Worm (Caenorhabditis elegans) whole organism, midembryonic: ENCODE measurements around the gene spc-2.

Experiments
- T22C8.4 ChIP-seq: fragments of 200-800 bp; sonication (Bioruptor generic); IDR thresholded peaks from 2 replicates; pipeline ENCODE4 v1.3.6; 2022; ENCODE audit warnings: missing genetic modification characterization, missing compliant biosample characterization
- cog-1 ChIP-seq: sonication (generic microtip); optimal IDR thresholded peaks from 2 replicates; lab custom pipeline; 2016; ENCODE audit warnings: missing genetic modification characterization, missing compliant biosample characterization
- flt-1 ChIP-seq: fragments of 200-800 bp; sonication (Bioruptor generic); IDR thresholded peaks from 2 replicates; pipeline ENCODE4 v1.3.6; 2022; ENCODE audit warnings: missing genetic modification characterization, missing compliant biosample characterization
- klf-2 ChIP-seq: fragments of 200-800 bp; sonication (Bioruptor generic); conservative IDR thresholded peaks from 2 replicates; pipeline ENCODE4 v1.3.6; 2022; ENCODE audit warnings: missing genetic modification reagents, missing genetic modification characterization, missing compliant biosample characterization
- med-1 ChIP-seq: sonication (generic microtip); optimal IDR thresholded peaks from 2 replicates; lab custom pipeline; 2017; ENCODE audit warnings: missing genetic modification characterization, mild to moderate bottlenecking, missing compliant biosample characterization, antibody characterized with exemption, missing genetic modification reagents; ENCODE audit not compliant: insufficient read depth
- ref-1 ChIP-seq: fragments of 200-800 bp; sonication (Bioruptor generic); conservative IDR thresholded peaks from 2 replicates; pipeline ENCODE4 v1.3.6; 2022; ENCODE audit warnings: missing genetic modification reagents, missing genetic modification characterization, missing compliant biosample characterization
- tab-1 ChIP-seq: fragments of 200-800 bp; sonication (Bioruptor generic); IDR thresholded peaks from 2 replicates; pipeline ENCODE4 v1.3.6; 2022; ENCODE audit warnings: missing genetic modification characterization, missing compliant biosample characterization
- ztf-23 ChIP-seq: fragments of 200-800 bp; sonication (Bioruptor generic); IDR thresholded peaks from 2 replicates; pipeline ENCODE4 v1.3.6; 2022; ENCODE audit warnings: missing genetic modification reagents, missing genetic modification characterization, missing compliant biosample characterization
- ztf-29 ChIP-seq: fragments of 200-800 bp; sonication (Bioruptor generic); IDR thresholded peaks from 2 replicates; pipeline ENCODE4 v1.3.6; 2022; ENCODE audit warnings: missing genetic modification reagents, missing genetic modification characterization, missing compliant biosample characterization

Gene spc-2

ce11 chrIII:8155166-8155565 lies 26.5 kb upstream of the spc-2 start, which contains the start of gene D2007.1:
TSS of gene D2007.1 (plus strand) at chrIII:8155466.
- no peak for TF ChIP-seq flt-1
- TF ChIP-seq med-1 = no peak
- no peak for TF ChIP-seq tab-1 (GFP tag; lab: Robert Waterston, UW)
- TF ChIP-seq ztf-23 (GFP tag; lab: Robert Waterston, UW) = no peak
- TF ChIP-seq T22C8.4 (GFP tag; lab: Robert Waterston, UW) = no peak
- TF ChIP-seq klf-2 (GFP tag; lab: Robert Waterston, UW) = no peak
- no peak for TF ChIP-seq cog-1 (tag; lab: Kevin White, UChicago)
- no peak for TF ChIP-seq ref-1 (GFP tag; lab: Robert Waterston, UW)
- TF ChIP-seq ztf-29 (GFP tag; lab: Robert Waterston, UW) = no peak

DNA sequence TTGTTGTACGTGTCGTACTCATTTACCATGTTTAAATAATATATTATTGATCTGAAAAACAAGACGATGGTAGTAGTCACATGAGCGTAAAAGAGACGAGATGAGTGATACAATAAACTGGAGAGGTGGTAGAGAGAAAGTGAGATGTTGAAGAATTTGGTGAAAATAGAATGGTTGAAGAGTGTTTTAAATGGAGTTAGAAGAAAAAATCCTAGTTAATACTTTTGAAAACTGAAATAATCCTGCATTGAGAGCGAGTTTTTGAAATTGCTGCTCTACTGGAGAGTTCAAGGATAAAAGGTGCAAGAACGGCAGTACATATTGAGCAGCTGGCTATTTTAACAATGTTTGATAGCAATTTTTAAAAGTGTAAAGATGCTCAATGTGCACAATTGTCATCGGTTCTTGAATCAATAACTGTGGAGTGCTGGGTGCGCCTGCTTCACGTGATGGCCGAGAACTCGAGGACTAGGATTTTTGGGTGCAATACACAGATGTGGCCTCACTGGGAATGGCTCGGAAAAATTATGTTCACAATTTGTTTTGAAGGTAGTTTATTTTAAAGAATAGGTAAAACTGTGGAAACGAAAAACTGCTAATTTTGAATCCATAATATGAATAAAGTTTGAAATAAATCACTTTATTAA lies 23.4 kb upstream of the spc-2 start, which contains the start of gene atg-13:
Gene atg-13 (minus strand): TSS at position 51 of the 647 bp plus-strand sequence.
- no peak for TF ChIP-seq T22C8.4 (GFP tag; lab: Robert Waterston, UW)
- no peak for TF ChIP-seq tab-1 (GFP tag; lab: Robert Waterston, UW)
- no peak for TF ChIP-seq cog-1 (tag; lab: Kevin White, UChicago)
- no peak for TF ChIP-seq ztf-23 (GFP tag; lab: Robert Waterston, UW)
- no peak for TF ChIP-seq med-1
- TF ChIP-seq klf-2 (GFP tag; lab: Robert Waterston, UW) = no peak
- no peak for TF ChIP-seq ref-1 (GFP tag; lab: Robert Waterston, UW)
- no peak for TF ChIP-seq flt-1
- TF ChIP-seq ztf-29 (GFP tag; lab: Robert Waterston, UW) = no peak

DNA sequence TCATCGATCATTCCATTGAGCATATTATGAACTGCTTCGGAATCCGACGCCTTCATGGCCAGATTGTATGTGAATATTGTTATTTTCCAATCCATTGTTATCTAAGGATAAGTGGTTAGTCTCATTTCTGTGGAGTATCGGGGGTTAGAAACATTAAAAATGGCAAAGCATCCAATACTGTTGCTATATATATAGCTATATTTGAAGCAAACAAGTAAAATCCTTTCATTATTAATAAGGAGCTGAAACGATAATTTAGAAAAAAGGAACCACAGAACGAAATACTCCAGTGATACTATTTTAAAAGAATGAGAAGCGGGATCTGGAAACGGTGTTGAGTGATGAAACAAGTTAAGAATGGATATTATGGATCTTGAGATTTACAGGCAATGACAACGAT lies 20.4 kb upstream of the spc-2 start, which contains the start of gene inpp-5K:
Gene inpp-5K (minus strand): TSS at position 101 of the 400 bp plus-strand sequence.
- TF ChIP-seq med-1 = no peak
- no peak for TF ChIP-seq ztf-29 (GFP tag; lab: Robert Waterston, UW)
- TF ChIP-seq ref-1 (GFP tag; lab: Robert Waterston, UW) = no peak
- TF ChIP-seq klf-2 (GFP tag; lab: Robert Waterston, UW) = no peak
- TF ChIP-seq tab-1 (GFP tag; lab: Robert Waterston, UW) = no peak
- no peak for TF ChIP-seq flt-1
- TF ChIP-seq T22C8.4 (GFP tag; lab: Robert Waterston, UW) = no peak
- TF ChIP-seq ztf-23 (GFP tag; lab: Robert Waterston, UW) = no peak
- no peak for TF ChIP-seq cog-1 (tag; lab: Kevin White, UChicago)

- TF ChIP-seq ref-1 (GFP tag; lab: Robert Waterston, UW) (no peak), med-1 (no peak), T22C8.4 (GFP tag; lab: Robert Waterston, UW) (no peak), ztf-29 (GFP tag; lab: Robert Waterston, UW) (no peak), tab-1 (GFP tag; lab: Robert Waterston, UW) (no peak)
Measured at ce11 chrIII:8163283-8163682, 18.4 kb upstream of the spc-2 start, which contains the start of gene bath-42. TSS of gene bath-42 (minus strand) at chrIII:8163383.

DNA sequence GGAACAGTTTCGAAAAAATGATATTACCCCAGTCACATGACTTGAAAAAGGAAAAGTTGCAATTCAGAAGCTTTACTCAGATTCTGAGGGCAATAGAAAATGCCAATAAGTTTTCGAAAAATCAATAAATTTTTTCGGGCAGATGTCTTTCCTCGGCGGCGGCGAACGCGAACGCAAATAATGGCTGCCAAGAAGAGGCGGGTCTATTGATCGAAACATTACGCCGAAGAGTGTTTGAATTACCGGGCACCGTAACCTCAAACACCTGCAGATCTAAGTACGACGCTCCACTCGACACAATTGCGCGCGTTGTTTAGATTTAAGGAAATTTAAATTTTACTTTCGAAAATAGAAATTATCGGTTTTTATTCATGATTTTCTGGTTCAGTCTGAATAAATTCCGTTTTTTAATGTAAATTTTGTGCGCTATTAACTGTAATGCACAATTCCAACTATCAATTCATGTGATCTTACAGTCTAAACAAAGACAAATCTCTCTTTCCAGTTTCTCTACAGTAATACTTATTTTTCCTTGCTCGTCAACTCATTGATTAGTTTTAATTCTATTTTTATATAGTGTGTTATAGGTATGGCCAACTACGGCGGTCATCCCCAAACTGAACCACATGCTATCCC lies 17.8 kb upstream of the spc-2 start, which contains the start of gene prp-8:
Gene prp-8 (plus strand): TSS at position 586 of the 636 bp plus-strand sequence.
- peak; percentile 42 for TF ChIP-seq cog-1 (tag; lab: Kevin White, UChicago)
- TF ChIP-seq ztf-23 (GFP tag; lab: Robert Waterston, UW) = no peak; the same call in 1 of the 2 replicates
- TF ChIP-seq T22C8.4 (GFP tag; lab: Robert Waterston, UW) = peak; percentile 92
- no peak for TF ChIP-seq ref-1 (GFP tag; lab: Robert Waterston, UW)
- TF ChIP-seq flt-1 = peak; percentile 74

DNA sequence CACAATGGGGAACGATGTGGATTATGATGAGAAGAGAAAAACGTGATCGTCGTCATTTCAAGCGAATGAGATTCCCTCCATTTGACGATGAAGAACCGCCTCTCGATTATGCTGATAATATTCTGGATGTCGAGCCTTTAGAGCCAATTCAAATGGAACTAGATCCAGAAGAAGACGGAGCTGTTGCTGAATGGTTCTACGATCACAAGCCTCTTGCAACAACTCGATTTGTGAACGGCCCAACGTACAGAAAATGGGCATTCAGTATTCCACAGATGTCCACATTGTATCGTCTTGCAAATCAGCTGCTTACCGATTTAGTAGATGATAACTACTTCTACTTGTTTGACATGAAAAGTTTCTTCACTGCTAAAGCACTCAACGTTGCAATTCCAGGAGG lies 16.9 kb upstream of the spc-2 start:
- TF ChIP-seq flt-1 (no peak), tab-1 (GFP tag; lab: Robert Waterston, UW) (no peak), ztf-23 (GFP tag; lab: Robert Waterston, UW) (no peak), ref-1 (GFP tag; lab: Robert Waterston, UW) (no peak), klf-2 (GFP tag; lab: Robert Waterston, UW) (no peak), ztf-29 (GFP tag; lab: Robert Waterston, UW) (no peak), T22C8.4 (GFP tag; lab: Robert Waterston, UW) (no peak), med-1 (no peak), cog-1 (tag; lab: Kevin White, UChicago) (no peak)

ce11 chrIII:8172609-8173133 lies 9.0 kb upstream of the spc-2 start:
- TF ChIP-seq flt-1 (no peak), med-1 (no peak), ztf-23 (GFP tag; lab: Robert Waterston, UW) (no peak), klf-2 (GFP tag; lab: Robert Waterston, UW) (no peak), tab-1 (GFP tag; lab: Robert Waterston, UW) (no peak), T22C8.4 (GFP tag; lab: Robert Waterston, UW) (no peak), cog-1 (tag; lab: Kevin White, UChicago) (no peak), ztf-29 (GFP tag; lab: Robert Waterston, UW) (no peak), ref-1 (GFP tag; lab: Robert Waterston, UW) (no peak)

- TF ChIP-seq T22C8.4 (GFP tag; lab: Robert Waterston, UW) (no peak), tab-1 (GFP tag; lab: Robert Waterston, UW) (no peak), ztf-29 (GFP tag; lab: Robert Waterston, UW) (no peak), flt-1 (no peak), klf-2 (GFP tag; lab: Robert Waterston, UW) (no peak), cog-1 (tag; lab: Kevin White, UChicago) (no peak), med-1 (no peak), ref-1 (GFP tag; lab: Robert Waterston, UW) (no peak), ztf-23 (GFP tag; lab: Robert Waterston, UW) (no peak)
Measured at ce11 chrIII:8175263-8175662, 6.4 kb upstream of the spc-2 start.

ce11 chrIII:8176265-8176664 lies 5.4 kb upstream of the spc-2 start, which contains the start of gene C50C3.12:
TSS of gene C50C3.12 (plus strand) at chrIII:8176565.
- TF ChIP-seq ref-1 (GFP tag; lab: Robert Waterston, UW) (no peak), ztf-23 (GFP tag; lab: Robert Waterston, UW) (no peak), ztf-29 (GFP tag; lab: Robert Waterston, UW) (no peak), cog-1 (tag; lab: Kevin White, UChicago) (no peak)
